Worm (Caenorhabditis elegans) whole organism, young adult: Measurements from ENCODE around the gene ZK1248.20.

Source experiments
- B0261.1 ChIP-seq: sonication (generic microtip); optimal IDR thresholded peaks from 2 replicates; lab custom pipeline; 2016; ENCODE audit warnings: mild to moderate bottlenecking, missing genetic modification characterization, moderate library complexity, missing compliant biosample characterization
- C17E4.6 ChIP-seq: fragments of 200-800 bp; sonication (Bioruptor generic); IDR thresholded peaks from 2 replicates; pipeline ENCODE4 v1.3.6; 2022; ENCODE audit warnings: missing genetic modification reagents, missing genetic modification characterization, missing compliant biosample characterization
- F37B4.10 ChIP-seq: fragments of 200-800 bp; sonication (Bioruptor generic); IDR thresholded peaks from 2 replicates; pipeline ENCODE4 v1.3.6; 2022; ENCODE audit warnings: missing genetic modification characterization, missing compliant biosample characterization
- F39B2.1 ChIP-seq: fragments of 200-800 bp; sonication (Bioruptor generic); IDR thresholded peaks from 2 replicates; pipeline ENCODE4 v1.3.6; 2022; ENCODE audit warnings: missing genetic modification reagents, missing genetic modification characterization, missing compliant biosample characterization
- F55B11.4 ChIP-seq: sonication (generic microtip); optimal IDR thresholded peaks from 2 replicates; lab custom pipeline; 2016; ENCODE audit warnings: missing compliant biosample characterization, missing genetic modification characterization, borderline replicate concordance; ENCODE audit not compliant: insufficient read depth
- F57C9.4 ChIP-seq: sonication (generic microtip); optimal IDR thresholded peaks from 2 replicates; lab custom pipeline; 2017; ENCODE audit warnings: mild to moderate bottlenecking, missing genetic modification characterization, missing compliant biosample characterization
- T07F8.4 ChIP-seq: sonication (generic microtip); optimal IDR thresholded peaks from 2 replicates; lab custom pipeline; 2016; ENCODE audit warnings: mild to moderate bottlenecking, missing genetic modification characterization, moderate library complexity, missing compliant biosample characterization
- Y53G8AR.9 ChIP-seq: fragments of 200-800 bp; sonication (Bioruptor generic); conservative IDR thresholded peaks from 2 replicates; pipeline ENCODE4 v1.3.6; 2022; ENCODE audit warnings: missing genetic modification reagents, missing genetic modification characterization, missing compliant biosample characterization
- ZK185.1 ChIP-seq: sonication (generic microtip); optimal IDR thresholded peaks from 2 replicates; lab custom pipeline; 2016; ENCODE audit warnings: mild to moderate bottlenecking, missing genetic modification characterization, missing compliant biosample characterization; ENCODE audit not compliant: poor library complexity, severe bottlenecking
- akir-1 ChIP-seq: fragments of 200-800 bp; sonication (Bioruptor generic); optimal IDR thresholded peaks from 2 replicates; lab custom pipeline; 2018; ENCODE audit warnings: mild to moderate bottlenecking, missing genetic modification characterization, moderate library complexity, missing compliant biosample characterization
- ama-1 ChIP-seq, 3 experiments: fragments of 150-350 bp in 1 of 3; sonication (generic microtip) in 2 of 3; optimal IDR thresholded peaks; 2 replicates each; lab custom pipeline; 2014 to 2018; ENCODE audit warnings: missing biosample characterization in 2 of 3, missing genetic modification characterization in 2 of 3, missing genetic modification reagents in 2 of 3
- atf-7 ChIP-seq: sonication (generic microtip); optimal IDR thresholded peaks from 2 replicates; lab custom pipeline; 2017; ENCODE audit warnings: mild to moderate bottlenecking, missing genetic modification characterization, missing compliant biosample characterization
- bed-1 ChIP-seq: fragments of 200-800 bp; sonication (Bioruptor generic); IDR thresholded peaks from 2 replicates; pipeline ENCODE4 v1.3.6; 2022; ENCODE audit warnings: missing genetic modification reagents, missing genetic modification characterization, missing compliant biosample characterization
- ccch-3 ChIP-seq: fragments of 200-800 bp; sonication (Bioruptor generic); optimal IDR thresholded peaks from 2 replicates; lab custom pipeline; 2018; ENCODE audit warnings: mild to moderate bottlenecking, missing genetic modification characterization, missing compliant biosample characterization
- ceh-100 ChIP-seq: fragments of 200-800 bp; sonication (Bioruptor generic); IDR thresholded peaks from 2 replicates; pipeline ENCODE4 v1.3.6; 2022; ENCODE audit warnings: missing genetic modification reagents, missing genetic modification characterization, missing compliant biosample characterization
- ceh-27 ChIP-seq: fragments of 200-800 bp; sonication (Bioruptor generic); optimal IDR thresholded peaks from 2 replicates; lab custom pipeline; 2018; ENCODE audit warnings: mild to moderate bottlenecking, missing genetic modification characterization, moderate library complexity, missing compliant biosample characterization
- ceh-40 ChIP-seq: fragments of 200-800 bp; sonication (Bioruptor generic); IDR thresholded peaks from 2 replicates; pipeline ENCODE4 v1.3.6; 2022; ENCODE audit warnings: missing genetic modification characterization, missing compliant biosample characterization
- ceh-79 ChIP-seq: sonication (generic microtip); optimal IDR thresholded peaks from 2 replicates; lab custom pipeline; 2017; ENCODE audit warnings: mild to moderate bottlenecking, missing genetic modification characterization, missing compliant biosample characterization
- die-1 ChIP-seq: sonication (generic microtip); optimal IDR thresholded peaks from 2 replicates; lab custom pipeline; 2016; ENCODE audit warnings: missing genotype, mild to moderate bottlenecking, missing genetic modification characterization, missing compliant biosample characterization
- egl-18 ChIP-seq: fragments of 200-800 bp; sonication (Bioruptor generic); IDR thresholded peaks from 2 replicates; pipeline ENCODE4 v1.3.6; 2022; ENCODE audit warnings: missing genetic modification reagents, missing genetic modification characterization, missing compliant biosample characterization
- egrh-3 ChIP-seq: fragments of 200-800 bp; sonication (Bioruptor generic); IDR thresholded peaks from 2 replicates; pipeline ENCODE4 v1.3.6; 2022; ENCODE audit warnings: missing genetic modification reagents, missing genetic modification characterization, missing compliant biosample characterization
- gei-17 ChIP-seq: fragments of 200-800 bp; sonication (Bioruptor generic); optimal IDR thresholded peaks from 2 replicates; lab custom pipeline; 2018; ENCODE audit warnings: mild to moderate bottlenecking, missing genetic modification characterization, missing compliant biosample characterization
- hmg-1.2 ChIP-seq: fragments of 200-800 bp; sonication (Bioruptor generic); IDR thresholded peaks from 2 replicates; pipeline ENCODE4 v1.3.6; 2022; ENCODE audit warnings: missing genetic modification reagents, missing genetic modification characterization, missing compliant biosample characterization
- hrde-1 ChIP-seq: sonication (generic microtip); optimal IDR thresholded peaks from 2 replicates; lab custom pipeline; 2016; ENCODE audit warnings: missing genetic modification characterization, mild to moderate bottlenecking, missing compliant biosample characterization, moderate library complexity, missing genotype, missing genetic modification reagents, borderline replicate concordance
- lag-1 ChIP-seq: fragments of 200-800 bp; sonication (Bioruptor generic); IDR thresholded peaks from 2 replicates; pipeline ENCODE4 v1.3.6; 2022; ENCODE audit warnings: missing genetic modification reagents, missing genetic modification characterization, missing compliant biosample characterization
- let-526 ChIP-seq: fragments of 200-800 bp; sonication (Bioruptor generic); IDR thresholded peaks from 2 replicates; pipeline ENCODE4 v1.3.6; 2022; ENCODE audit warnings: missing genetic modification reagents, missing genetic modification characterization, missing compliant biosample characterization
- lin-35 ChIP-seq, 3 experiments: fragments of 150-350 bp in 2 of 3; sonication (generic microtip) in 1 of 3; optimal IDR thresholded peaks; 2 replicates each; lab custom pipeline; 2014 to 2018; ENCODE audit warnings: missing biosample characterization in 3 of 3, missing genetic modification characterization in 3 of 3, missing genetic modification reagents in 3 of 3
- lin-40 ChIP-seq: sonication (generic microtip); optimal IDR thresholded peaks from 2 replicates; lab custom pipeline; 2016; ENCODE audit warnings: missing genetic modification characterization, mild to moderate bottlenecking, missing compliant biosample characterization, missing genotype, missing genetic modification reagents
- madf-3 ChIP-seq: fragments of 200-800 bp; sonication (Bioruptor generic); IDR thresholded peaks from 2 replicates; pipeline ENCODE4 v1.3.6; 2022; ENCODE audit warnings: missing genetic modification reagents, missing genetic modification characterization, missing compliant biosample characterization
- mes-4 ChIP-seq: sonication (generic microtip); optimal IDR thresholded peaks from 2 replicates; lab custom pipeline; 2016; ENCODE audit warnings: missing genotype, missing genetic modification characterization, missing compliant biosample characterization
- mxl-1 ChIP-seq: sonication (generic microtip); optimal IDR thresholded peaks from 2 replicates; lab custom pipeline; 2016; ENCODE audit warnings: missing genetic modification characterization, missing compliant biosample characterization
- nfya-1 ChIP-seq: sonication (generic microtip); optimal IDR thresholded peaks from 2 replicates; lab custom pipeline; 2017; ENCODE audit warnings: antibody characterized with exemption, missing compliant biosample characterization, missing genetic modification characterization, borderline replicate concordance; ENCODE audit not compliant: insufficient read depth
- nfya-2 ChIP-seq: fragments of 200-800 bp; sonication (Bioruptor generic); IDR thresholded peaks from 2 replicates; pipeline ENCODE4 v1.3.6; 2022; ENCODE audit warnings: missing genetic modification reagents, missing genetic modification characterization, missing compliant biosample characterization
- nfyb-1 ChIP-seq: fragments of 200-800 bp; sonication (Bioruptor generic); IDR thresholded peaks from 2 replicates; pipeline ENCODE4 v1.3.6; 2022; ENCODE audit warnings: missing genetic modification reagents, missing genetic modification characterization, missing compliant biosample characterization
- nhr-80 ChIP-seq: sonication (generic microtip); optimal IDR thresholded peaks from 2 replicates; lab custom pipeline; 2016; ENCODE audit warnings: missing genetic modification characterization, missing compliant biosample characterization
- pbrm-1 ChIP-seq: fragments of 200-800 bp; sonication (Bioruptor generic); IDR thresholded peaks from 2 replicates; pipeline ENCODE4 v1.3.6; 2022; ENCODE audit warnings: missing genetic modification reagents, missing genetic modification characterization, missing compliant biosample characterization
- pha-4 ChIP-seq: fragments of 150-350 bp; sonication (generic microtip); optimal IDR thresholded peaks from 2 replicates; lab custom pipeline; 2014; ENCODE audit warnings: missing biosample characterization, missing genetic modification reagents, missing genetic modification characterization
- rcor-1 ChIP-seq: fragments of 200-800 bp; sonication (Bioruptor generic); IDR thresholded peaks from 2 replicates; pipeline ENCODE4 v1.3.6; 2022; ENCODE audit warnings: missing genetic modification reagents, missing genetic modification characterization, missing compliant biosample characterization
- rpc-1 ChIP-seq, 2 experiments: fragments of 150-350 bp in 1 of 2; sonication (generic microtip) in 1 of 2; optimal IDR thresholded peaks; 2 replicates each; lab custom pipeline; 2014 to 2018; ENCODE audit warnings: missing biosample characterization in 1 of 2, missing genetic modification characterization in 1 of 2, missing genetic modification reagents in 1 of 2, missing genotype in 1 of 2
- sdz-38 ChIP-seq: sonication (generic microtip); optimal IDR thresholded peaks from 2 replicates; lab custom pipeline; 2016; ENCODE audit warnings: missing genotype, missing genetic modification characterization, missing compliant biosample characterization
- snpc-1.3 ChIP-seq: sonication (generic microtip); optimal IDR thresholded peaks from 2 replicates; lab custom pipeline; 2017; ENCODE audit warnings: missing genetic modification characterization, mild to moderate bottlenecking, missing compliant biosample characterization, antibody characterized with exemption, moderate library complexity, missing genotype, missing genetic modification reagents; ENCODE audit not compliant: insufficient read depth
- tbx-9 ChIP-seq: sonication (generic microtip); optimal IDR thresholded peaks from 2 replicates; lab custom pipeline; 2016; ENCODE audit warnings: borderline replicate concordance, missing genetic modification characterization, inconsistent platforms, missing compliant biosample characterization
- zfh-2 ChIP-seq: fragments of 200-800 bp; sonication (Bioruptor generic); conservative IDR thresholded peaks from 2 replicates; pipeline ENCODE4 v1.3.6; 2022; ENCODE audit warnings: missing genetic modification reagents, missing genetic modification characterization, missing compliant biosample characterization
- zim-3 ChIP-seq: sonication (generic microtip); optimal IDR thresholded peaks from 2 replicates; lab custom pipeline; 2017; ENCODE audit warnings: mild to moderate bottlenecking, missing genetic modification characterization, moderate library complexity, missing compliant biosample characterization
- ztf-26 ChIP-seq: sonication (generic microtip); optimal IDR thresholded peaks from 2 replicates; lab custom pipeline; 2017; ENCODE audit warnings: missing genetic modification characterization, missing compliant biosample characterization
- ztf-28 ChIP-seq: fragments of 200-800 bp; sonication (Bioruptor generic); IDR thresholded peaks from 2 replicates; pipeline ENCODE4 v1.3.6; 2022; ENCODE audit warnings: missing genetic modification reagents, missing genetic modification characterization, missing compliant biosample characterization
- ztf-3 ChIP-seq: fragments of 200-800 bp; sonication (Bioruptor generic); optimal IDR thresholded peaks from 2 replicates; lab custom pipeline; 2018; ENCODE audit warnings: mild to moderate bottlenecking, missing genetic modification characterization, missing compliant biosample characterization

The ZK1248.20 gene

ce11 chrII:5844694-5845129 lies 28.3 kb downstream of the ZK1248.20 start (continued):
- TF ChIP-seq ztf-28 (GFP tag; lab: Robert Waterston, UW) = peak; percentile 94
- TF ChIP-seq ceh-100 (GFP tag; lab: Robert Waterston, UW) = peak; percentile 95
- TF ChIP-seq ceh-27 (GFP tag; lab: Kevin White, UChicago) = peak; percentile 99
- TF ChIP-seq F39B2.1 (GFP tag; lab: Robert Waterston, UW) = peak; percentile 89
- peak; percentile 95 for TF ChIP-seq madf-3
- peak; percentile 100 for TF ChIP-seq ama-1 (optimal IDR thresholded peaks at IDR 0.05; lab: Kevin White, UChicago)
- peak; percentile 91 to 94 for TF ChIP-seq ama-1 (GFP tag; optimal IDR thresholded peaks at IDR 0.05; lab: Kevin White, UChicago)
- TF ChIP-seq hmg-1.2 = peak; percentile 95
- TF ChIP-seq pha-4 (tag; lab: Kevin White, UChicago) = peak; percentile 99
- peak; percentile 96 for TF ChIP-seq snpc-1.3 (tag; lab: Kevin White, UChicago)
- peak; percentile 97 for TF ChIP-seq zfh-2
- TF ChIP-seq F37B4.10 = peak; percentile 93; the same call in 1 of the 2 replicates
- TF ChIP-seq C17E4.6 (GFP tag; lab: Robert Waterston, UW) = peak; percentile 99
- TF ChIP-seq zim-3 (tag; lab: Kevin White, UChicago) = peak; percentile 95
- TF ChIP-seq F55B11.4 (tag; lab: Kevin White, UChicago) = no peak
- TF ChIP-seq egl-18 = peak; percentile 95
- peak; percentile 95 for TF ChIP-seq gei-17 (GFP tag; lab: Kevin White, UChicago)
- peak; percentile 97 for TF ChIP-seq ceh-79
- peak; percentile 88 for TF ChIP-seq die-1
- TF ChIP-seq nfyb-1 = peak; percentile 99
- TF ChIP-seq tbx-9 = no peak
- TF ChIP-seq bed-1 (GFP tag; lab: Robert Waterston, UW) = peak; percentile 77; the same call in 1 of the 2 replicates
- TF ChIP-seq rcor-1 (GFP tag; lab: Robert Waterston, UW) = peak; percentile 99
- peak; percentile 100 for TF ChIP-seq pbrm-1 (GFP tag; lab: Robert Waterston, UW)
- TF ChIP-seq B0261.1 (tag; lab: Kevin White, UChicago) = peak; percentile 58
- peak; percentile 96 for TF ChIP-seq F57C9.4
- TF ChIP-seq mes-4 (tag; lab: Kevin White, UChicago) = peak; percentile 77
- TF ChIP-seq let-526 = peak; percentile 97
- TF ChIP-seq T07F8.4 (tag; lab: Kevin White, UChicago) = peak; percentile 94
- peak; percentile 99 for TF ChIP-seq lin-40 (tag; lab: Kevin White, UChicago)
- TF ChIP-seq hrde-1 (tag; lab: Kevin White, UChicago) = peak; percentile 94
- peak in 2 of 3 experiments; percentile 91 to 94 for TF ChIP-seq lin-35 (GFP tag; optimal IDR thresholded peaks at IDR 0.05; lab: Kevin White, UChicago)
- TF ChIP-seq ccch-3 (GFP tag; lab: Kevin White, UChicago) = peak; percentile 31
- peak; percentile 76; the same call in 1 of the 2 replicates for TF ChIP-seq nfya-2 (GFP tag; lab: Robert Waterston, UW)
- TF ChIP-seq akir-1 (GFP tag; lab: Kevin White, UChicago) = peak; percentile 83
- peak; percentile 59 for TF ChIP-seq sdz-38 (tag; lab: Kevin White, UChicago)
- peak; percentile 98 for TF ChIP-seq ztf-26 (tag; lab: Kevin White, UChicago)
- TF ChIP-seq nfya-1 = no peak
- peak; percentile 94 for TF ChIP-seq lag-1 (GFP tag; lab: Robert Waterston, UW)
- peak; percentile 96 for TF ChIP-seq ztf-3 (GFP tag; lab: Kevin White, UChicago)
- peak; percentile 84 for TF ChIP-seq egrh-3 (GFP tag; lab: Robert Waterston, UW)
- peak; percentile 81 for TF ChIP-seq nhr-80 (tag; lab: Kevin White, UChicago)
- peak; percentile 87 for TF ChIP-seq mxl-1 (tag; lab: Kevin White, UChicago)
- TF ChIP-seq ceh-40 (GFP tag; lab: Robert Waterston, UW) = peak; percentile 80
- peak; percentile 99 for TF ChIP-seq Y53G8AR.9 (GFP tag; lab: Robert Waterston, UW)
- TF ChIP-seq atf-7 (tag; lab: Kevin White, UChicago) = peak; percentile 98
- TF ChIP-seq rpc-1 (optimal IDR thresholded peaks at IDR 0.05; lab: Kevin White, UChicago) = peak; percentile 21
- peak; percentile 29 for TF ChIP-seq rpc-1 (tag; optimal IDR thresholded peaks at IDR 0.05; lab: Kevin White, UChicago)
- TF ChIP-seq ZK185.1 (tag; lab: Kevin White, UChicago) = peak; percentile 98
